Worm (Caenorhabditis elegans) whole organism, L4 larva: ENCODE measurements around the gene msp-53.

Source experiments
- ama-1 ChIP-seq: fragments of 150-350 bp; optimal IDR thresholded peaks from 2 replicates; lab custom pipeline; 2014; ENCODE audit warnings: inconsistent platforms, mixed read lengths
- ces-1 ChIP-seq: fragments of 150-350 bp; sonication (generic microtip); optimal IDR thresholded peaks from 4 replicates; lab custom pipeline; 2014; ENCODE audit warnings: missing biosample characterization, missing genetic modification reagents, missing genetic modification characterization
- dmd-8 ChIP-seq: fragments of 200-800 bp; sonication (Bioruptor generic); IDR thresholded peaks from 2 replicates; pipeline ENCODE4 v1.3.6; 2022; ENCODE audit warnings: missing genetic modification characterization, missing compliant biosample characterization
- dve-1 ChIP-seq: sonication (generic microtip); optimal IDR thresholded peaks from 2 replicates; lab custom pipeline; 2017; ENCODE audit warnings: antibody characterized with exemption, mild to moderate bottlenecking, missing genetic modification characterization, missing compliant biosample characterization; ENCODE audit not compliant: insufficient read depth
- egl-43 ChIP-seq: fragments of 200-800 bp; sonication (Bioruptor generic); IDR thresholded peaks from 2 replicates; pipeline ENCODE4 v1.3.6; 2022; ENCODE audit warnings: missing genetic modification reagents, missing genetic modification characterization, missing compliant biosample characterization
- lin-15B ChIP-seq: fragments of 150-350 bp; sonication (generic microtip); optimal IDR thresholded peaks from 3 replicates; lab custom pipeline; 2014; ENCODE audit warnings: missing biosample characterization, missing genetic modification characterization
- mep-1 ChIP-seq: fragments of 150-350 bp; sonication (generic microtip); optimal IDR thresholded peaks from 3 replicates; lab custom pipeline; 2014; ENCODE audit warnings: missing biosample characterization, missing genetic modification characterization
- nhr-237 ChIP-seq: sonication (generic microtip); optimal IDR thresholded peaks from 2 replicates; lab custom pipeline; 2017; ENCODE audit warnings: missing biosample characterization, missing genetic modification characterization
- nhr-6 ChIP-seq: fragments of 150-350 bp; optimal IDR thresholded peaks from 2 replicates; lab custom pipeline; 2014; ENCODE audit warnings: missing biosample characterization, missing genetic modification characterization
- unc-62 ChIP-seq, 3 experiments: fragments of 150-350 bp in 1 of 3; sonication (generic microtip); optimal IDR thresholded peaks in 2 of 3; peaks in 1 of 3; 1 replicate in 1 of 3; 2 replicates in 2 of 3; lab custom pipeline; 2014 to 2017; ENCODE audit warnings: missing biosample characterization in 3 of 3, missing genetic modification characterization in 3 of 3, missing genetic modification reagents in 3 of 3, missing genotype in 1 of 3

ce11 chrIV:5086243-5086960 is 21.5 kb upstream of the msp-53 start:
- TF ChIP-seq ama-1 = peak; percentile 18
- TF ChIP-seq mep-1 (tag; lab: Kevin White, UChicago) = peak; percentile 40
- TF ChIP-seq dve-1 = peak; percentile 29
- TF ChIP-seq ces-1 (GFP tag; lab: Kevin White, UChicago) = no peak
- no peak for TF ChIP-seq nhr-237 (tag; lab: Kevin White, UChicago)
- TF ChIP-seq dmd-8 (GFP tag; lab: Robert Waterston, UW) = no peak
- TF ChIP-seq nhr-6 (tag; lab: Kevin White, UChicago) = no peak
- TF ChIP-seq lin-15B (tag; lab: Kevin White, UChicago) = no peak
- no peak for TF ChIP-seq egl-43
- peak in 1 of 2 experiments; percentile 51 for TF ChIP-seq unc-62 (GFP tag; optimal IDR thresholded peaks at IDR 0.05 in 1 of 2; lab: Kevin White, UChicago)
- no peak for TF ChIP-seq unc-62 (tag; optimal IDR thresholded peaks at IDR 0.05; lab: Kevin White, UChicago)
